Comparison of ENCODE assay signal across 5 worm cellular contexts in genomic region chrII:11845954-11846353, ce11.
TF ChIP-seq lines count a peak whose summit lies in the region.

No protein-coding gene starts in this region.

TF ChIP-seq in whole organism, L1 larva, 84 proteins besides CTCF, POLR2A, EP300 and RAD21:
- TF ChIP-seq zip-4 (GFP tag; optimal IDR thresholded peaks at IDR 0.05; lab: Kevin White, UChicago) (no peak), nhr-47 (tag; optimal IDR thresholded peaks at IDR 0.05; lab: Kevin White, UChicago) (peak; percentile 3), ama-1 (optimal IDR thresholded peaks at IDR 0.05; lab: Kevin White, UChicago) (peak; percentile 35), elt-3 (tag; optimal IDR thresholded peaks at IDR 0.05; lab: Kevin White, UChicago) (peak in 1 of 6 experiments; percentile 43)

TF ChIP-seq in whole organism, L2 larva, 48 proteins besides CTCF, POLR2A, EP300 and RAD21:
- TF ChIP-seq ama-1 (optimal IDR thresholded peaks at IDR 0.05; lab: Kevin White, UChicago), result peak; percentile 57
- peak; percentile 18 for TF ChIP-seq snpc-4 (tag; optimal IDR thresholded peaks at IDR 0.05; lab: Kevin White, UChicago)
- TF ChIP-seq fos-1 (tag; optimal IDR thresholded peaks at IDR 0.05; lab: Kevin White, UChicago), result no peak
- TF ChIP-seq crh-2 (tag; optimal IDR thresholded peaks at IDR 0.05; lab: Kevin White, UChicago), result no peak
- no peak for TF ChIP-seq blmp-1 (tag; optimal IDR thresholded peaks at IDR 0.05; lab: Kevin White, UChicago; ENCODE audit: insufficient read depth)
- no peak for TF ChIP-seq nhr-77 (tag; optimal IDR thresholded peaks at IDR 0.05; lab: Kevin White, UChicago)
- no peak for TF ChIP-seq nhr-10 (tag; optimal IDR thresholded peaks at IDR 0.05; lab: Kevin White, UChicago)
- no peak for TF ChIP-seq aly-2 (tag; optimal IDR thresholded peaks at IDR 0.05; lab: Kevin White, UChicago)
- no peak for TF ChIP-seq ceh-82 (tag; optimal IDR thresholded peaks at IDR 0.05; lab: Kevin White, UChicago)
- no peak for TF ChIP-seq unc-39 (tag; optimal IDR thresholded peaks at IDR 0.05; lab: Kevin White, UChicago)
- no peak for TF ChIP-seq ztf-4 (tag; optimal IDR thresholded peaks at IDR 0.05; lab: Kevin White, UChicago)
- TF ChIP-seq ZK546.5 (tag; optimal IDR thresholded peaks at IDR 0.05; lab: Kevin White, UChicago), result no peak
- no peak for TF ChIP-seq R02D3.7 (tag; optimal IDR thresholded peaks at IDR 0.05; lab: Kevin White, UChicago)
- TF ChIP-seq nhr-23 (tag; optimal IDR thresholded peaks at IDR 0.05; lab: Kevin White, UChicago), result no peak
- TF ChIP-seq nhr-21 (tag; optimal IDR thresholded peaks at IDR 0.05; lab: Kevin White, UChicago), result peak; percentile 52
- TF ChIP-seq F13H6.1 (tag; optimal IDR thresholded peaks at IDR 0.05; lab: Kevin White, UChicago), result no peak

TF ChIP-seq in whole organism, L3 larva, 47 proteins besides CTCF, POLR2A, EP300 and RAD21:
- TF ChIP-seq nhr-23 (tag; optimal IDR thresholded peaks at IDR 0.05; lab: Kevin White, UChicago), result no peak
- no peak for TF ChIP-seq elt-1 (tag; optimal IDR thresholded peaks at IDR 0.05; lab: Kevin White, UChicago)
- peak; percentile 87 for TF ChIP-seq ama-1 (optimal IDR thresholded peaks at IDR 0.05; lab: Kevin White, UChicago)
- TF ChIP-seq zag-1 (tag; optimal IDR thresholded peaks at IDR 0.05; lab: Kevin White, UChicago), result no peak
- no peak for TF ChIP-seq fos-1 (tag; optimal IDR thresholded peaks at IDR 0.05; lab: Kevin White, UChicago)
- no peak for TF ChIP-seq elt-2 (tag; optimal IDR thresholded peaks at IDR 0.05; lab: Kevin White, UChicago)
- no peak for TF ChIP-seq skn-1 (tag; optimal IDR thresholded peaks at IDR 0.05; lab: Kevin White, UChicago)
- TF ChIP-seq elt-3 (tag; optimal IDR thresholded peaks at IDR 0.05; lab: Kevin White, UChicago), result peak in 1 of 3 experiments; percentile 88
- TF ChIP-seq mdl-1 (tag; optimal IDR thresholded peaks at IDR 0.05; lab: Kevin White, UChicago), result no peak
- no peak for TF ChIP-seq nhr-237 (tag; optimal IDR thresholded peaks at IDR 0.05; lab: Kevin White, UChicago)
- no peak for TF ChIP-seq ztf-4 (tag; optimal IDR thresholded peaks at IDR 0.05; lab: Kevin White, UChicago)
- TF ChIP-seq ZK546.5 (tag; optimal IDR thresholded peaks at IDR 0.05; lab: Kevin White, UChicago), result no peak
- TF ChIP-seq nfya-1 (tag; optimal IDR thresholded peaks at IDR 0.05; lab: Kevin White, UChicago; ENCODE audit: insufficient read depth), result no peak
- no peak for TF ChIP-seq nhr-28 (tag; optimal IDR thresholded peaks at IDR 0.05; lab: Kevin White, UChicago)
- no peak for TF ChIP-seq ceh-9 (tag; optimal IDR thresholded peaks at IDR 0.05; lab: Kevin White, UChicago)

TF ChIP-seq in whole organism, L4 larva, 104 proteins besides CTCF, POLR2A, EP300 and RAD21 (continues in another document):
- TF ChIP-seq snpc-1.2 (GFP tag; IDR thresholded peaks at IDR 0.05; lab: Robert Waterston, UW), result 0 out of 2 replicates have a peak, but pooled peaks have one; percentile 45
- TF ChIP-seq R02D3.7 (tag; optimal IDR thresholded peaks at IDR 0.05; lab: Kevin White, UChicago), result no peak
- no peak for TF ChIP-seq spr-3 (GFP tag; optimal IDR thresholded peaks at IDR 0.05; lab: Kevin White, UChicago)
- TF ChIP-seq T26A8.4 (GFP tag; IDR thresholded peaks at IDR 0.05; lab: Robert Waterston, UW), result no peak
- TF ChIP-seq hif-1 (tag; optimal IDR thresholded peaks at IDR 0.05; lab: Kevin White, UChicago), result no peak
- 0 out of 2 replicates have a peak, but pooled peaks have one; percentile 21 for TF ChIP-seq lim-7 (GFP tag; IDR thresholded peaks at IDR 0.05; lab: Robert Waterston, UW)
- TF ChIP-seq gei-8 (GFP tag; optimal IDR thresholded peaks at IDR 0.05; lab: Kevin White, UChicago), result peak; percentile 13
- no peak for TF ChIP-seq lin-38 (GFP tag; IDR thresholded peaks at IDR 0.05; lab: Robert Waterston, UW)
- no peak for TF ChIP-seq ceh-20 (GFP tag; IDR thresholded peaks at IDR 0.05; lab: Robert Waterston, UW)
- peak; percentile 15 for TF ChIP-seq nhr-28 (tag; optimal IDR thresholded peaks at IDR 0.05; lab: Kevin White, UChicago)
- no peak for TF ChIP-seq ceh-28 (tag; optimal IDR thresholded peaks at IDR 0.05; lab: Kevin White, UChicago)
- no peak for TF ChIP-seq nhr-111 (GFP tag; optimal IDR thresholded peaks at IDR 0.05; lab: Kevin White, UChicago)
- TF ChIP-seq nhr-25 (tag; optimal IDR thresholded peaks at IDR 0.05; lab: Kevin White, UChicago; ENCODE audit: borderline replicate concordance, insufficient read depth), result peak; percentile 66
- no peak for TF ChIP-seq Y5F2A.4 (GFP tag; optimal IDR thresholded peaks at IDR 0.05; lab: Kevin White, UChicago)
- no peak for TF ChIP-seq dpl-1 (GFP tag; optimal IDR thresholded peaks at IDR 0.05; lab: Kevin White, UChicago)
- no peak for TF ChIP-seq ceh-32 (tag; optimal IDR thresholded peaks at IDR 0.05; lab: Kevin White, UChicago; ENCODE audit: poor library complexity)
- TF ChIP-seq jun-1 (tag; optimal IDR thresholded peaks at IDR 0.05; lab: Kevin White, UChicago), result no peak
- TF ChIP-seq attf-4 (tag; optimal IDR thresholded peaks at IDR 0.05; lab: Kevin White, UChicago), result no peak
- no peak for TF ChIP-seq lin-39 (tag; optimal IDR thresholded peaks at IDR 0.05; lab: Kevin White, UChicago)
- TF ChIP-seq fos-1 (tag; optimal IDR thresholded peaks at IDR 0.05; lab: Kevin White, UChicago), result no peak
- peak; percentile 52 for TF ChIP-seq mep-1 (tag; optimal IDR thresholded peaks at IDR 0.05; lab: Kevin White, UChicago)
- TF ChIP-seq unc-130 (GFP tag; optimal IDR thresholded peaks at IDR 0.05; lab: Kevin White, UChicago), result no peak
- no peak for TF ChIP-seq nhr-11 (tag; optimal IDR thresholded peaks at IDR 0.05; lab: Kevin White, UChicago)
- TF ChIP-seq mxl-2 (GFP tag; conservative IDR thresholded peaks at IDR 0.05; lab: Robert Waterston, UW), result no peak
- TF ChIP-seq duxl-1 (tag; optimal IDR thresholded peaks at IDR 0.05; lab: Kevin White, UChicago; ENCODE audit: poor library complexity), result peak; percentile 7
- no peak for TF ChIP-seq dmd-8 (GFP tag; IDR thresholded peaks at IDR 0.05; lab: Robert Waterston, UW)
- no peak for TF ChIP-seq dmd-6 (GFP tag; IDR thresholded peaks at IDR 0.05; lab: Robert Waterston, UW)
- TF ChIP-seq tra-1 (GFP tag; IDR thresholded peaks at IDR 0.05; lab: Robert Waterston, UW), result no peak
- peak; percentile 0 for TF ChIP-seq dve-1 (tag; optimal IDR thresholded peaks at IDR 0.05; lab: Kevin White, UChicago; ENCODE audit: insufficient read depth)
- TF ChIP-seq daf-8 (GFP tag; IDR thresholded peaks at IDR 0.05; lab: Robert Waterston, UW), result no peak
- no peak for TF ChIP-seq Y75B8A.6 (GFP tag; IDR thresholded peaks at IDR 0.05; lab: Robert Waterston, UW)
- TF ChIP-seq F44E2.7 (GFP tag; IDR thresholded peaks at IDR 0.05; lab: Robert Waterston, UW), result no peak

TF ChIP-seq in whole organism, young adult, 124 proteins besides CTCF, POLR2A, EP300 and RAD21:
- TF ChIP-seq ama-1 (optimal IDR thresholded peaks at IDR 0.05; lab: Kevin White, UChicago) (peak; percentile 22), ama-1 (GFP tag; optimal IDR thresholded peaks at IDR 0.05; lab: Kevin White, UChicago) (no peak), snpc-4 (GFP tag; optimal IDR thresholded peaks at IDR 0.05; lab: Kevin White, UChicago) (no peak), snpc-4 (tag; optimal IDR thresholded peaks at IDR 0.05; lab: Kevin White, UChicago) (peak; percentile 70 to 77 (median 75)), Y95B8A.8 (GFP tag; IDR thresholded peaks at IDR 0.05; lab: Robert Waterston, UW) (0 out of 2 replicates have a peak, but pooled peaks have one; percentile 29), F57C9.4 (tag; optimal IDR thresholded peaks at IDR 0.05; lab: Kevin White, UChicago) (no peak), zim-3 (tag; optimal IDR thresholded peaks at IDR 0.05; lab: Kevin White, UChicago) (no peak), ets-4 (GFP tag; optimal IDR thresholded peaks at IDR 0.05; lab: Kevin White, UChicago) (no peak), attf-6 (GFP tag; IDR thresholded peaks at IDR 0.05; lab: Robert Waterston, UW) (no peak), K11D2.4 (GFP tag; IDR thresholded peaks at IDR 0.05; lab: Robert Waterston, UW) (peak; percentile 32; the same call in 1 of the 2 replicates)
